Fruit fly (Drosophila melanogaster): ENCODE data around the gene CG12531.
A peak's percentile ranks its signal among the peaks of the same experiment; 100 is the strongest.

- TF ChIP-seq CG4617 (GFP tag; optimal IDR thresholded peaks at IDR 0.05; ENCODE audit: borderline replicate concordance), result peak; percentile 30
- TF ChIP-seq gcm (GFP tag; optimal IDR thresholded peaks at IDR 0.05), result no peak
- TF ChIP-seq CG34422 (GFP tag; IDR thresholded peaks at IDR 0.05), result no peak
These were observed 27.3 kb downstream of the CG12531 start, which contains the start of gene parvin for dm6 chrX:19745908-19746604.
